Fruit fly (Drosophila melanogaster) Kc167 (cell line): ENCODE data around the gene CG1737.

Source experiments
- Myc ChIP-seq: fragments of >200 bp; optimal IDR thresholded peaks from 2 replicates; lab custom pipeline; 2017; ENCODE audit warnings: missing external identifiers
- Sin3A ChIP-seq: fragments of >200 bp; optimal IDR thresholded peaks from 2 replicates; lab custom pipeline; 2018; ENCODE audit warnings: missing external identifiers
- h ChIP-seq: fragments of >200 bp; optimal IDR thresholded peaks from 3 replicates; lab custom pipeline; 2018; ENCODE audit warnings: missing external identifiers
- insv ChIP-seq: fragments of >200 bp; optimal IDR thresholded peaks from 3 replicates; lab custom pipeline; 2018; ENCODE audit warnings: missing external identifiers
- psq ChIP-seq: fragments of >200 bp; optimal IDR thresholded peaks from 2 replicates; lab custom pipeline; 2017; ENCODE audit warnings: missing external identifiers
- ttk ChIP-seq: sonication (Bioruptor generic); optimal IDR thresholded peaks from 2 replicates; lab custom pipeline; 2017; ENCODE audit warnings: missing external identifiers

The CG1737 gene

DNA sequence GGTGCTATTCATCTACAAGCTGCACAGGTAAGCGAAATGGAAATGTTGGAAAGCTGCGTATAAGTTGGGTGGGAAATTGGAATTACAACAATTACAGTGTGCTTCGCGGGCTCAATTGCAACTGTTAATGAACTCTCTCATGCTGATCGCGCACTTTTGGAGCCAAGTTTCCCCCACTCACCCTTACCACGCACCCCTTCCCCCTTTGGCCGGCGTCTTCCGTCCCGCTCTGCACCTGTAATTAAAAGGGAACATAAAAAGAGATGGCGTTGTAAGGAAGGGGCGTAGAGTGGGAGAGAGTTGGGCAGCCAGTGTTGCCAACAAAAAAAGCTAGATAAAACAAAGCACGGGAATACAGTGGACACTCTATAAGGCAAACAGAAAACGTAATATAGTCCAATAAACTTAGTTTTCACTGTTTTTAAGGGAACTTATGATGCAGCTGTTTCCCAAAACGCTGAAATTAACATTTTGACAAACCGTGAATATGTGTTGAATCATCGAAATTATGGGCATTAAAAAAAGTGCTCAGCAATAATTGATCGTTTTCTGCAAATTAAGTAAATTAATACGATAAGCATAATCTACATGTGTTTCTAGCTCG lies 9.6 kb upstream of the CG1737 start:
- TF ChIP-seq psq (lab: Kevin White, UChicago): no peak
- TF ChIP-seq h (lab: Kevin White, UChicago): no peak
- no peak for TF ChIP-seq ttk (lab: Kevin White, UChicago)
- TF ChIP-seq Sin3A (lab: Kevin White, UChicago): no peak

DNA sequence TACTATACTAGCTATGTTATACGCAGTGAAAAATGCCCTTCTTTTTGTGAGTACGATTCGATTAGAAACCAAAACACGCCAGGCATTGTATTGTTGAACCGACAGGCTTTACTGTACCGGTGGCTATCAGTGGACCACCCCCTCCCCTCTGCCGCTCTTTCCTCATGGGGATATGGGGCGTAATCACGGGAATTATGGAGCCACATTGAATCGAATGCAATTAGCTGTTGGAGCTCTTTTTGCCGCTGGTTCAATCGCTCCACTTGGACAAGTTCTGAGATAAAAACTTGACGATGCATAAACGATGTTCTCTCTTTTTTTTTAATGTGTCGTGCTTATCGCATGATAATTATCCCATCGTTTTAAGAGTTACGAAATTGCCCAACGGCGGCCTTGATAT lies 8.2 kb upstream of the CG1737 start:
- TF ChIP-seq Sin3A (lab: Kevin White, UChicago) (no peak), h (lab: Kevin White, UChicago) (no peak), psq (lab: Kevin White, UChicago) (no peak), ttk (lab: Kevin White, UChicago) (no peak)

DNA sequence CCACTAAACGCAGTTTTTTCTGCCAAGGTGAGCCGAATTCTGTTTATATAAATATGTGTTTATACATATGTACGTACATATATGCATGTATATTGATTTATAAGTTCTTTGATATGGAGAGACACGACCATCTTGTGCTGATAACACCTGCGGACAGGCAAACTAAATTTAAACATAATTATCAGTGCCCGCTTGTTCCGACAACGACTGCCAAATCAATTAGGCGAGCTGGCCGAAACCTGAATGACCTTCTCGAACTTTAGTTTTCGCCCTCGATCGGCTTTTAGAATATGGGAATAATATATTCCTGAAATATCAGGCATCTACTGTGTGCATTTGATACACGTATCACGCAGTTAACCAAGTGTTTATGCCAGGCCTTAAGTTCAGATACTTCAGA lies 7.6 kb upstream of the CG1737 start:
- TF ChIP-seq h (lab: Kevin White, UChicago) (no peak), ttk (lab: Kevin White, UChicago) (no peak), insv (lab: Kevin White, UChicago) (no peak), Sin3A (lab: Kevin White, UChicago) (no peak), Myc (lab: Kevin White, UChicago) (no peak), psq (lab: Kevin White, UChicago) (no peak)

DNA sequence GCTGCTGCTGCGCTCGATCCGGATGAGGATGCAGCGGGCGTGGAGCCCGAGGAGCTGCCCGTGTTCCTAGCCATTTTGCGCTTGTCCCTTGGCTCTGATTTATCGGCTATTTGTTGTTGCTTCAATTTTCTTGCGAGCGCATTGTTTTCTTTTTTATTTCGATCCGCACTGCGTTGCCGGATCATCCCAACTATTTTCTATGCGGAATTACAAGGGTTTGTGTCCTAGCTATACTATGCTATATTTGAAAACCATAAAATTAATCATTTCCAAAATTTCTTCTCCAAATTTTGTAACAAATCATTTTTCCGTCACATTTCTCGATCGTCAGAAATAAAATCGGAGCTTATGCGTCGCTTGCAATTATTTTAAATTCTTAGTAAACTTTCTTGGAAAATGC lies 2.6 kb upstream of the CG1737 start, which contains the start of the genes GCS1 and CG11756:
Gene GCS1 (minus strand): TSS at position 193 of the 400 bp plus-strand sequence.
Gene CG11756 (plus strand): TSS at position 312 of the 400 bp plus-strand sequence.
- TF ChIP-seq Myc (lab: Kevin White, UChicago) (no peak), ttk (lab: Kevin White, UChicago) (no peak), Sin3A (lab: Kevin White, UChicago) (no peak), h (lab: Kevin White, UChicago) (no peak), insv (lab: Kevin White, UChicago) (no peak), psq (lab: Kevin White, UChicago) (no peak)

DNA sequence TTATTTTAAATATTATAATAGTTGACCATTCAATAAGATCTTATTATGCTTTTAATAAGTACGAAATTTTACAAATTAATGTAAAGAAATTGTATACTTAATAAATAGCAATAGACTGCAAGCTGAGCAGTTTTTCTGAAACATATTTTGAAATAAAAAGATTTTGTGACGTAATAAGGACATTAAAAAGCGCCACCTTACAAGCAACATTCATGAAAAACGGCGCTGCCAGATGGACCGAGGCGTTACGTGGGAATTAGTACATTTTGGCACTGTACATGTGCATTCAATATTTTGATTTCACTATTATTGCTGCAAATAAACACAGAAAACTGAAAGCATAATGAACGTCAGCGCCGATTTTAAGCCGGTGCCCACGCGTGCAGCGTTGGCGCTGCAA lies 1.6 kb upstream of the CG1737 start, which contains the start of gene CG1738:
Gene CG1738 (plus strand): TSS at position 221 of the 400 bp plus-strand sequence.
- TF ChIP-seq ttk (lab: Kevin White, UChicago) (no peak), psq (lab: Kevin White, UChicago) (no peak), insv (lab: Kevin White, UChicago) (no peak), Sin3A (lab: Kevin White, UChicago) (no peak), Myc (lab: Kevin White, UChicago) (no peak), h (lab: Kevin White, UChicago) (no peak)

DNA sequence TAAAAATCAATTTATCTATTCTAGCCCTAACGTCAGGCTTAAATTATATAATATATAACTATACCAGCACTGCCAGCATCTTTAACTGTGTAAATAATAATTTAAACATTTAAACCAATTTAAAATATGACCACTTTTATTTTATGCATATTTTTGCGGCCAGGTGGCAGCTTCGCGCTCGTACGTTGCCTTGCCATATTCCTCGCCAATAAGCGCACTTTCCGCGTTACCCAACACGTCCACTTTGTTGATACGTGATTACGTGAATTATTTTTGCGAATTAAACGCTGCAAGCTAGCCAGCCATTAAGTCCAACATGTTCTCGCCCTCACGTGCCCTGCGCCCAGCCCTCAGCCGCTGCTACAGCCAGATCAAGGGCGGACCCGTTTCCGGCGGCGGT lies 628 bp upstream of the CG1737 start, which contains the start of gene NdufV3:
Gene NdufV3 (plus strand): TSS at position 219 of the 400 bp plus-strand sequence.
- TF ChIP-seq psq (lab: Kevin White, UChicago): no peak
- TF ChIP-seq insv (lab: Kevin White, UChicago): no peak
- no peak for TF ChIP-seq h (lab: Kevin White, UChicago)
- no peak for TF ChIP-seq ttk (lab: Kevin White, UChicago)
- no peak for TF ChIP-seq Myc (lab: Kevin White, UChicago)
- TF ChIP-seq Sin3A (lab: Kevin White, UChicago): no peak

DNA sequence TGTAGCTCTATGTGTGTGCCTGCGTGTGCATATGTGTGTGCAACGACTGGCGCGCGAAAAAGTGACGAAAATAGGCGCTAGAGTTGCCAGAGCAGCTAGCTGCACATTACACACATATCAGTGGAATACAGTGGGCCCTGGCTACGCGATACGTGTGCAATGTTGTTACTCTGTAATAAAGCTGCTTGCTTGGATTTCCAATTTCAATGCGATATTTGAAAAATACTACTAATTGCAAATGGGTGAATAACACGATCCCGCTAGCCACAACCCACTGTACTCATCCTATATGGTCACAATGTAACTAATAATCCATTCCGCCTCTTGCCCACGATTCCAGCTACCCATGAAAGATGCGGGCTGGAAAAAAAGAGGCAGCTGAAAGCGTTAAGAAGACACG lies 943 bp downstream of the CG1737 start:
- TF ChIP-seq h (lab: Kevin White, UChicago) (no peak), Sin3A (lab: Kevin White, UChicago) (no peak), insv (lab: Kevin White, UChicago) (no peak), Myc (lab: Kevin White, UChicago) (no peak), psq (lab: Kevin White, UChicago) (no peak), ttk (lab: Kevin White, UChicago) (no peak)

DNA sequence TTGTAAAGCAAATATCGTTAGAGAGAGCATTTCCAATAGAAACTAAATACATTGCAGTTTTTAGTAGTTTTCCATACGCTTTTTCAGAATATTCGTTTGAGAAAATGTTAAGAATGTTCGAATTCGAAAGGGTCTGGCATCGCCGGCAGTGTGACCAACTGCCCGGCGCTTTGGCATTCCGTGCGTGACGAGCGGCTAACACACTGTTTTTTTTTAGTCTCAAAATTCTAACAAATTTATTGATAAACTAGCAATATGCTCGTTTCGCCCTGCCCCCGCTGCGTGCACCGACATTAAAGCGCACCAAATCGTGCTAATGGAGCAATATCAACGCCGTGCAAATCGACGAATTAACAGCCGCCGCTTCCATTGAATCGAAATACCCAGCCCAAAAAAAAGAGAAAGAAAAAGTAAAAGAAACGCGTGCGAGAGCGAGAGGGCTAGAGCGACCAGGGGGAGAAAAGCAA lies 5.3 kb downstream of the CG1737 start, which contains the start of gene dsh:
Gene dsh (plus strand): TSS at position 174 of the 467 bp plus-strand sequence.
- no peak for TF ChIP-seq Myc (lab: Kevin White, UChicago)
- no peak for TF ChIP-seq insv (lab: Kevin White, UChicago)
- TF ChIP-seq Sin3A (lab: Kevin White, UChicago): no peak
- no peak for TF ChIP-seq psq (lab: Kevin White, UChicago)
- TF ChIP-seq h (lab: Kevin White, UChicago): no peak
- TF ChIP-seq ttk (lab: Kevin White, UChicago): no peak

DNA sequence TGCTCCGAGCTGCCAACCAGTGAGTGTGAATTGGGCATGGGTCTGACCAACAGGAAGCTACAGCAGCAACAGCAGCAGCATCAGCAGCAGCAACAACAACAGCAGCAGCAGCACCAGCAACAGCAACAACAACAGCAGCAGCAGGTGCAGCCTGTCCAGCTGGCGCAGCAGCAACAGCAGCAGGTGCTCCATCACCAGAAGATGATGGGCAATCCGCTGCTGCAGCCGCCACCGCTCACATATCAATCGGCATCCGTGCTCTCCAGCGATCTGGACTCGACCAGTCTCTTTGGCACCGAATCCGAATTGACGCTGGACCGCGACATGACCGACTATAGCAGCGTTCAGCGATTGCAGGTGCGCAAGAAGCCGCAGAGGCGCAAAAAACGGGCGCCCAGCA lies 6.2 kb downstream of the CG1737 start:
- no peak for TF ChIP-seq Sin3A (lab: Kevin White, UChicago)
- peak; percentile 64 for TF ChIP-seq ttk (lab: Kevin White, UChicago)
- TF ChIP-seq Myc (lab: Kevin White, UChicago): no peak
- TF ChIP-seq insv (lab: Kevin White, UChicago): no peak
- TF ChIP-seq h (lab: Kevin White, UChicago): no peak

DNA sequence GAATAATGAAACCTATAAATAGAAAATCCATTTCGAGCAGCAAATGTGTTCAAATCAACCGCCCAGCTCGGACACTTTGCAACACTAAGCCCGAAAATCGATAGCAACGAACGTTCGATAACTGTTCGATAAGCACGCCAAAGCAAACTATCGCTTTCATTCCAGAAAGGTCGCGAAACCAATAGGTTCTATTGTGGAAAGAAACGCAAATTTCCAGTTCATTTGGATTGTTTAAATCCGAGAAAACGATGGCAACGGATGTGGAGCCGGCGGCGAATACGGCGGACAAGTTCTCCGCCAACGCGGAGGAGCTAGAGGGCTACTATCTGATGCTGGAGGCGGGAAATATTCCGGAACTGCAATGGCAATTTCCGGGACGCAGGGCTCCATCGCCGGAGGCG lies 8.7 kb downstream of the CG1737 start, which contains the start of gene Pa1:
Gene Pa1 (plus strand): TSS at position 156 of the 401 bp plus-strand sequence.
- TF ChIP-seq ttk (lab: Kevin White, UChicago) (no peak), insv (lab: Kevin White, UChicago) (no peak), psq (lab: Kevin White, UChicago) (no peak), Myc (lab: Kevin White, UChicago) (no peak), Sin3A (lab: Kevin White, UChicago) (no peak), h (lab: Kevin White, UChicago) (no peak)

DNA sequence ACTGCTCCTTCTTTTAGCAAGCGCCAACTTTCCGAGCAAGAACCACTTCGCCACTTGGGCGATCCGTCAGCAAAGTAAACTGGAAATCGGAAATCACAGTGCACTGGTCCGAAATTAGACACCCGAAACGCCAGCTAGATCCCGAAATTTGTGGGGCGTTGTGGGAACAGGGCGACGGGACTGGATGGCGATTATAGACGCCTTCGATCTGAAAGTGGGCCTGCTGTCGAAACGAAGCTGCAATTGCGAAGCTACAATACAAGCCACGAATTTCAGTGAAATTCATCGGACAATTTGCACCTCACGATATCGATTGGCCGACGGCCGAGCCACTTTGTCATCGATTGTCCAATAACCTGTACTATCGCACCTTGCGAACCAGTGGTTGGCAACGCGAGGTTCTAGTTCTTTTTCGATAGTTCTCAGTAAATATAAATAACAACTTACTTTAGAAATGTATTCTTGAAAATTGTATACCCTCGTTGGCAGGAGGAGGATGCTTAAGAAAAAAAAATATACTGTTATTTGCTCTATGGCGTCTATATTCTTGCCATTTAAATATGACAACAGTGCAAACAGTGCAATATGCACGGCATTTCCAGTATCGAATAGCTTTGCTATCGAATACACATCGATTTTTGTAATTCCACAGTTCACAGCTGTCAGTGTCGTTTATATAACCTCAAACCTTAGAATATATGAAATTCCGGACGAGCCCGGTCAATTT lies 17.5 kb downstream of the CG1737 start, which contains the start of the genes hop and Tim8:
Gene hop (minus strand): TSS at position 316 of the 727 bp plus-strand sequence.
Gene Tim8 (plus strand): TSS at position 663 of the 727 bp plus-strand sequence.
- TF ChIP-seq Myc (lab: Kevin White, UChicago): no peak
- peak; percentile 90 for TF ChIP-seq psq (lab: Kevin White, UChicago)
